Worm (Caenorhabditis elegans) whole organism, L4/young adult: Measurements from ENCODE around the gene srsx-33.

Experiments
- dao-5 ChIP-seq: sonication (generic microtip); optimal IDR thresholded peaks from 2 replicates; lab custom pipeline; 2016; ENCODE audit warnings: missing genotype, missing genetic modification characterization, moderate library complexity, missing compliant biosample characterization
- him-1 ChIP-seq: sonication (generic microtip); optimal IDR thresholded peaks from 2 replicates; lab custom pipeline; 2016; ENCODE audit warnings: missing genotype, missing genetic modification reagents, missing genetic modification characterization, missing compliant biosample characterization

DNA sequence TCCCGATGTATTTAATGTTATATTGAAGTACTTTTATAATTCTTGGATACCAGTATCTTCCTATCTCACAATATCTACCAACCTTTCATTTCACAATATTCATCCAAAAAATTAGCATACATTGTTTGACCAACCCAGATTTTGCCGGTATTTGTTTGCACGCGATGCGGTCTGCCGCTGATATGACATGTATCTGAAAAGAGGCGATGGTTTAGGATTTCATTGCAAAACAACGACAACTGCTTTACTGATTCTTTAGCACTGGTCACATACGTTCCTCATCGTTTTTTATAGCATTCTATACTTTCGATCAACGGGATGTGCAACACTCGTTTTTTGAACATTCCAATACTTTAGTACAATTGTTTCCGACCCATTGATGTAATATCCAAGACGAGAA lies 4.5 kb downstream of the srsx-33 start, which contains the start of gene mam-4:
- TF ChIP-seq him-1 (tag; lab: Kevin White, UChicago) (no peak), dao-5 (tag; lab: Kevin White, UChicago) (no peak)
